Fruit fly (Drosophila melanogaster): ENCODE results near the gene sofe.

The sofe gene

dm6 chrX:10857376-10857775 lies at the start of gene sofe, which contains the start of gene CG2186 (continued):
- TF ChIP-seq CG11560 (tag; IDR thresholded peaks at IDR 0.05) (no peak), B-H2 (GFP tag; optimal IDR thresholded peaks at IDR 0.05) (peak; percentile 8), CG32532 (GFP tag; IDR thresholded peaks at IDR 0.05) (peak; percentile 56), CG5245 (GFP tag; optimal IDR thresholded peaks at IDR 0.05) (no peak), CG2120 (GFP tag; optimal IDR thresholded peaks at IDR 0.05) (peak; percentile 78), Tbp (GFP tag; optimal IDR thresholded peaks at IDR 0.05) (no peak), danr (GFP tag; IDR thresholded peaks at IDR 0.05) (no peak), ERR (GFP tag; optimal IDR thresholded peaks at IDR 0.05) (peak; percentile 28), CG1603 (tag; optimal IDR thresholded peaks at IDR 0.05) (peak; percentile 86), CG8478 (optimal IDR thresholded peaks at IDR 0.05) (no peak), chm (GFP tag; IDR thresholded peaks at IDR 0.05) (no peak), pan (optimal IDR thresholded peaks at IDR 0.05) (no peak), pan (GFP tag; optimal IDR thresholded peaks at IDR 0.05 in 1 of 2, IDR thresholded peaks at IDR 0.05 in 1 of 2) (peak in 1 of 2 experiments; percentile 50), CG13624 (GFP tag; optimal IDR thresholded peaks at IDR 0.05) (peak; percentile 36), gcm2 (GFP tag; optimal IDR thresholded peaks at IDR 0.05) (no peak), Drgx (GFP tag; IDR thresholded peaks at IDR 0.05) (0 out of 2 replicates have a peak, but pooled peaks have one; percentile 19), CG17829 (tag; optimal IDR thresholded peaks at IDR 0.05) (peak; percentile 55), eve (GFP tag; optimal IDR thresholded peaks at IDR 0.05) (no peak), cas (GFP tag; IDR thresholded peaks at IDR 0.05) (0 out of 2 replicates have a peak, but pooled peaks have one; percentile 31), ab (GFP tag; optimal IDR thresholded peaks at IDR 0.05) (no peak), CG9876 (GFP tag; optimal IDR thresholded peaks at IDR 0.05) (no peak), sr (GFP tag; IDR thresholded peaks at IDR 0.05) (no peak), Side (GFP tag; optimal IDR thresholded peaks at IDR 0.05) (peak; percentile 1), Lim3 (GFP tag; IDR thresholded peaks at IDR 0.05) (no peak), Hsf (GFP tag; optimal IDR thresholded peaks at IDR 0.05) (peak; percentile 56), CG3726 (GFP tag; IDR thresholded peaks at IDR 0.05) (no peak), CG17186 (GFP tag; optimal IDR thresholded peaks at IDR 0.05) (peak; percentile 68), CG16815 (GFP tag; optimal IDR thresholded peaks at IDR 0.05) (peak; percentile 30), lmd (GFP tag; IDR thresholded peaks at IDR 0.05) (peak; percentile 39; the same call in 1 of the 2 replicates), CG7556 (GFP tag; optimal IDR thresholded peaks at IDR 0.05) (peak; percentile 16), CG17912 (GFP tag; optimal IDR thresholded peaks at IDR 0.05) (peak; percentile 25), CG12299 (tag; optimal IDR thresholded peaks at IDR 0.05) (peak; percentile 61), pzg (GFP tag; optimal IDR thresholded peaks at IDR 0.05) (peak; percentile 81), az2 (GFP tag; optimal IDR thresholded peaks at IDR 0.05) (peak; percentile 44), ttk (GFP tag; IDR thresholded peaks at IDR 0.05) (peak; percentile 38; the same call in 1 of the 2 replicates), CG14014 (GFP tag; IDR thresholded peaks at IDR 0.05) (peak; percentile 20; the same call in 1 of the 2 replicates), Hey (tag; optimal IDR thresholded peaks at IDR 0.05) (no peak), CG10274 (GFP tag; optimal IDR thresholded peaks at IDR 0.05) (no peak), ken (GFP tag; IDR thresholded peaks at IDR 0.05) (peak; percentile 48; the same call in 1 of the 3 replicates), Stat92E (GFP tag; optimal IDR thresholded peaks at IDR 0.05) (peak in 1 of 3 experiments; percentile 25), Optix (GFP tag; IDR thresholded peaks at IDR 0.05) (no peak), stc (GFP tag; IDR thresholded peaks at IDR 0.05) (no peak), CG6854 (GFP tag; optimal IDR thresholded peaks at IDR 0.05) (no peak), insv (GFP tag; optimal IDR thresholded peaks at IDR 0.05) (peak in 1 of 2 experiments; percentile 93), hb (GFP tag; IDR thresholded peaks at IDR 0.05; ENCODE audit: partially characterized antibody) (peak; percentile 76), Sin3A (optimal IDR thresholded peaks at IDR 0.05) (peak; percentile 87), Gsc (GFP tag; IDR thresholded peaks at IDR 0.05) (no peak), kni (GFP tag; optimal IDR thresholded peaks at IDR 0.05) (peak; percentile 2), CG15479 (GFP tag; optimal IDR thresholded peaks at IDR 0.05) (peak; percentile 6), CG8924 (tag; optimal IDR thresholded peaks at IDR 0.05) (peak; percentile 33), CG17385 (GFP tag; optimal IDR thresholded peaks at IDR 0.05) (no peak), CG34224 (GFP tag; IDR thresholded peaks at IDR 0.05; ENCODE audit: partially characterized antibody) (peak; percentile 70), CG3995 (GFP tag; optimal IDR thresholded peaks at IDR 0.05) (peak; percentile 19)
